Worm (Caenorhabditis elegans) whole organism, L4 larva: ENCODE data around the gene Y37D8A.8.

Experiments used
- fos-1 ChIP-seq: fragments of 150-350 bp; optimal IDR thresholded peaks from 2 replicates; lab custom pipeline; 2014; ENCODE audit warnings: missing biosample characterization, missing genetic modification characterization
- pha-4 ChIP-seq, 2 experiments: fragments of 150-350 bp in 1 of 2; fragments of 200-800 bp in 1 of 2; sonication (Bioruptor generic) in 1 of 2; IDR thresholded peaks in 1 of 2; optimal IDR thresholded peaks in 1 of 2; 2 replicates each; pipeline versions ENCODE4 v1.3.6 to Lab custom; 2014 to 2022; ENCODE audit warnings: missing genetic modification characterization in 2 of 2, missing genetic modification reagents in 2 of 2, missing biosample characterization in 1 of 2, missing compliant biosample characterization in 1 of 2
- snpc-4 ChIP-seq: fragments of 150-350 bp; optimal IDR thresholded peaks from 2 replicates; lab custom pipeline; 2014; ENCODE audit warnings: missing biosample characterization, missing genetic modification characterization
- spr-3 ChIP-seq: fragments of 200-800 bp; sonication (Bioruptor generic); optimal IDR thresholded peaks from 2 replicates; lab custom pipeline; 2018; ENCODE audit warnings: mild to moderate bottlenecking, missing genetic modification characterization, missing compliant biosample characterization
- zag-1 ChIP-seq: fragments of 150-350 bp; optimal IDR thresholded peaks from 2 replicates; lab custom pipeline; 2014; ENCODE audit warnings: missing biosample characterization, missing genetic modification characterization

- TF ChIP-seq fos-1 (tag; lab: Kevin White, UChicago) (no peak), zag-1 (peak; percentile 11), spr-3 (GFP tag; lab: Kevin White, UChicago) (peak; percentile 35), snpc-4 (tag; lab: Kevin White, UChicago) (no peak), pha-4 (GFP tag; IDR thresholded peaks at IDR 0.05; lab: Robert Waterston, UW) (peak; percentile 84), pha-4 (tag; optimal IDR thresholded peaks at IDR 0.05; lab: Kevin White, UChicago) (peak; percentile 29)
Measured at ce11 chrIII:12874606-12875066, 9.9 kb downstream of the Y37D8A.8 start, which contains the start of the genes mrg-1 and spcs-2.
